Worm (Caenorhabditis elegans): ENCODE measurements around the gene tbx-36.

DNA sequence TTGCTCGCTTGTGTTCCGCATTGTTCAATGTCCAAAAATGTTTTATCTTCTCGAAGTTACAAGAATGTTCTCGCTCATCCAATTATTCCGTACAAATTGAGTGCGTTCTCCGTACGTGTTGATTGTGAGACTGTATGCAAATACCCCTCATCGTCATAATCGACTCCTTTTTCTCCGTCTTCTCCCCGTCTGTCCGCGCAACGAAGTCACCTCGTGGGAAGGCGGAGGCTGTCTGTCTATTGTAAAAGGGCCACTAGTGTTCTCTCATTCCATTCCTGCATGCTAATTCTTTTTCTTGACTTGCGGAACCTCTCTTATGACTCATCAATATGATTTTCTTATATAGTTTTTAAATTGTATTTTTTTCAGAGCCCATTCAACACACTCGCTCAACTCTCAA is 19.8 kb downstream of the tbx-36 start, which contains the start of gene ZK829.9:
- no peak for TF ChIP-seq nhr-19 (GFP tag; conservative IDR thresholded peaks at IDR 0.05)
- TF ChIP-seq lin-35 (GFP tag; optimal IDR thresholded peaks at IDR 0.05): no peak
- no peak for TF ChIP-seq egl-27 (tag; optimal IDR thresholded peaks at IDR 0.05)
- TF ChIP-seq hlh-17 (GFP tag; optimal IDR thresholded peaks at IDR 0.05; ENCODE audit: borderline replicate concordance): no peak
- TF ChIP-seq pqm-1 (tag; optimal IDR thresholded peaks at IDR 0.05): no peak
- TF ChIP-seq lir-3 (tag; optimal IDR thresholded peaks at IDR 0.05; ENCODE audit: poor library complexity): no peak
- no peak for TF ChIP-seq zag-1 (tag; optimal IDR thresholded peaks at IDR 0.05)
- no peak for TF ChIP-seq snpc-4 (tag; optimal IDR thresholded peaks at IDR 0.05)
- TF ChIP-seq unc-30 (tag; optimal IDR thresholded peaks at IDR 0.05): no peak
- TF ChIP-seq ces-1 (GFP tag; optimal IDR thresholded peaks at IDR 0.05): no peak
- TF ChIP-seq ztf-11 (tag; optimal IDR thresholded peaks at IDR 0.05): no peak
- no peak for TF ChIP-seq nhr-11 (tag; optimal IDR thresholded peaks at IDR 0.05)

Measured in whole organism, L1 larva.